Worm (Caenorhabditis elegans) whole organism, early embryonic: ENCODE data around the gene sru-35.

Experiments
- B0310.2 ChIP-seq: sonication (generic microtip); optimal IDR thresholded peaks from 2 replicates; lab custom pipeline; 2016; ENCODE audit warnings: mild to moderate bottlenecking, missing genetic modification characterization, missing compliant biosample characterization
- F13C5.2 ChIP-seq: sonication (generic microtip); optimal IDR thresholded peaks from 2 replicates; lab custom pipeline; 2017; ENCODE audit warnings: mild to moderate bottlenecking, missing genetic modification characterization, inconsistent platforms, missing compliant biosample characterization
- ama-1 ChIP-seq: fragments of 150-350 bp; optimal IDR thresholded peaks from 2 replicates; lab custom pipeline; 2014
- ceh-36 ChIP-seq: sonication (generic microtip); optimal IDR thresholded peaks from 2 replicates; lab custom pipeline; 2016; ENCODE audit warnings: missing genetic modification characterization, inconsistent platforms, missing compliant biosample characterization
- ets-7 ChIP-seq: sonication (generic microtip); optimal IDR thresholded peaks from 2 replicates; lab custom pipeline; 2016; ENCODE audit warnings: missing genotype, missing genetic modification characterization, missing compliant biosample characterization
- flt-1 ChIP-seq: fragments of 200-800 bp; sonication (Bioruptor generic); IDR thresholded peaks from 2 replicates; pipeline ENCODE4 v1.3.6; 2022; ENCODE audit warnings: missing genetic modification characterization, missing compliant biosample characterization
- hmbx-1 ChIP-seq: sonication (generic microtip); optimal IDR thresholded peaks from 2 replicates; lab custom pipeline; 2016; ENCODE audit warnings: mild to moderate bottlenecking, missing genetic modification characterization, missing compliant biosample characterization
- hnd-1 ChIP-seq: sonication (generic microtip); optimal IDR thresholded peaks from 2 replicates; lab custom pipeline; 2016; ENCODE audit warnings: missing genetic modification characterization, missing compliant biosample characterization
- tbx-11 ChIP-seq: fragments of 200-800 bp; sonication (Bioruptor generic); IDR thresholded peaks from 2 replicates; pipeline ENCODE4 v1.3.6; 2022; ENCODE audit warnings: missing genetic modification characterization, missing compliant biosample characterization
- tbx-37 ChIP-seq: fragments of 200-800 bp; sonication (Bioruptor generic); conservative IDR thresholded peaks from 2 replicates; pipeline ENCODE4 v1.3.6; 2022; ENCODE audit warnings: missing genetic modification reagents, missing genetic modification characterization, missing compliant biosample characterization

ce11 chrIV:8813614-8814013 is 23.6 kb upstream of the sru-35 start, which contains the start of gene exc-5:
- TF ChIP-seq F13C5.2 = no peak
- TF ChIP-seq B0310.2 = no peak
- no peak for TF ChIP-seq hnd-1 (tag; lab: Kevin White, UChicago)
- no peak for TF ChIP-seq ceh-36 (tag; lab: Kevin White, UChicago)
- no peak for TF ChIP-seq tbx-11 (GFP tag; lab: Robert Waterston, UW)
- TF ChIP-seq ama-1 (lab: Kevin White, UChicago) = no peak
- no peak for TF ChIP-seq flt-1 (GFP tag; lab: Robert Waterston, UW)
- no peak for TF ChIP-seq ets-7 (tag; lab: Kevin White, UChicago)
- no peak for TF ChIP-seq tbx-37
- TF ChIP-seq hmbx-1 = no peak
